Fruit fly (Drosophila melanogaster) whole organism, embryonic: ENCODE measurements around the gene Ppcs.

ENCODE experiments used
- Atf6 ChIP-seq: fragments of 200-800 bp; sonication (Bioruptor generic); IDR thresholded peaks from 2 replicates; pipeline ENCODE4 v1.3.6; 2022; ENCODE audit warnings: missing biosample characterization, missing genetic modification characterization
- CG10267 ChIP-seq: fragments of 200-800 bp; sonication (Bioruptor generic); optimal IDR thresholded peaks from 2 replicates; lab custom pipeline; 2018; ENCODE audit warnings: missing biosample characterization, mild to moderate bottlenecking, missing genetic modification characterization, moderate library complexity
- CG30020 ChIP-seq: fragments of 200-800 bp; optimal IDR thresholded peaks from 2 replicates; lab custom pipeline; 2019; ENCODE audit warnings: missing biosample characterization, mild to moderate bottlenecking, missing genetic modification characterization, moderate library complexity
- CG8359 ChIP-seq: fragments of 200-800 bp; sonication (Bioruptor generic); optimal IDR thresholded peaks from 2 replicates; lab custom pipeline; 2017; ENCODE audit warnings: missing biosample characterization, mild to moderate bottlenecking, missing genetic modification characterization, borderline replicate concordance
- grau ChIP-seq: fragments of 200-800 bp; optimal IDR thresholded peaks from 3 replicates; lab custom pipeline; 2019; ENCODE audit warnings: missing biosample characterization, mild to moderate bottlenecking, missing genetic modification characterization, moderate library complexity
- lola ChIP-seq, 3 experiments: fragments of >200 bp in 2 of 3; fragments of 200-800 bp in 1 of 3; sonication (Bioruptor generic) in 1 of 3; optimal IDR thresholded peaks; 2 replicates each; lab custom pipeline; 2017 to 2019; ENCODE audit warnings: missing biosample characterization in 3 of 3, missing genetic modification characterization in 3 of 3, mild to moderate bottlenecking in 1 of 3, moderate library complexity in 1 of 3
- phol ChIP-seq: fragments of 200-800 bp; sonication (Bioruptor generic); optimal IDR thresholded peaks from 3 replicates; lab custom pipeline; 2018; ENCODE audit warnings: missing biosample characterization, mild to moderate bottlenecking, missing genetic modification characterization, moderate library complexity

- TF ChIP-seq CG8359 (GFP tag; lab: Kevin White, UChicago) = no peak
- no peak for TF ChIP-seq lola (GFP tag; optimal IDR thresholded peaks at IDR 0.05; lab: Kevin White, UChicago)
- TF ChIP-seq CG30020 (tag; lab: Kevin White, UChicago) = no peak
- no peak for TF ChIP-seq CG10267 (tag; lab: Kevin White, UChicago)
- no peak for TF ChIP-seq Atf6 (GFP tag; lab: Robert Waterston, UW)
- no peak for TF ChIP-seq phol (tag; lab: Kevin White, UChicago)
- TF ChIP-seq grau = no peak
Measured at dm6 chr3R:19134957-19135356, 12.8 kb downstream of the Ppcs start, which contains the start of gene Cyp12a4.
